Worm (Caenorhabditis elegans) whole organism, early embryonic: ENCODE measurements around the gene hsb-1.

Source experiments
- F13C5.2 ChIP-seq: sonication (generic microtip); optimal IDR thresholded peaks from 2 replicates; lab custom pipeline; 2017; ENCODE audit warnings: mild to moderate bottlenecking, missing genetic modification characterization, inconsistent platforms, missing compliant biosample characterization
- aly-1 ChIP-seq: sonication (generic microtip); optimal IDR thresholded peaks from 2 replicates; lab custom pipeline; 2016; ENCODE audit warnings: missing genetic modification characterization, missing compliant biosample characterization
- ama-1 ChIP-seq: fragments of 150-350 bp; optimal IDR thresholded peaks from 2 replicates; lab custom pipeline; 2014
- ets-7 ChIP-seq: sonication (generic microtip); optimal IDR thresholded peaks from 2 replicates; lab custom pipeline; 2016; ENCODE audit warnings: missing genotype, missing genetic modification characterization, missing compliant biosample characterization
- tra-4 ChIP-seq: sonication (generic microtip); optimal IDR thresholded peaks from 2 replicates; lab custom pipeline; 2017; ENCODE audit warnings: missing genetic modification characterization, missing compliant biosample characterization

- TF ChIP-seq F13C5.2 (tag; lab: Kevin White, UChicago) (no peak), ets-7 (no peak), ama-1 (lab: Kevin White, UChicago) (no peak), tra-4 (tag; lab: Kevin White, UChicago) (no peak), aly-1 (tag; lab: Kevin White, UChicago) (no peak)
Observed at ce11 chrIV:12542011-12542410, 25.0 kb downstream of the hsb-1 start, which contains the start of gene ham-1.
